Worm (Caenorhabditis elegans) whole organism, L1 larva: ENCODE data around the gene Y7A5A.1.

ENCODE experiments used
- ama-1 ChIP-seq: fragments of 150-350 bp; optimal IDR thresholded peaks from 2 replicates; lab custom pipeline; 2014
- fos-1 ChIP-seq: fragments of 150-350 bp; optimal IDR thresholded peaks from 2 replicates; lab custom pipeline; 2014; ENCODE audit warnings: missing biosample characterization, missing genetic modification characterization
- lin-15B ChIP-seq: fragments of 150-350 bp; sonication (generic microtip); optimal IDR thresholded peaks from 3 replicates; lab custom pipeline; 2014; ENCODE audit warnings: missing biosample characterization, missing genetic modification characterization
- lsy-2 ChIP-seq, 2 experiments: fragments of 150-350 bp; optimal IDR thresholded peaks; 2 replicates each; lab custom pipeline; 2014; ENCODE audit warnings: missing biosample characterization in 2 of 2, missing genetic modification characterization in 2 of 2
- nhr-90 ChIP-seq: sonication (generic microtip); optimal IDR thresholded peaks from 2 replicates; lab custom pipeline; 2016; ENCODE audit warnings: mild to moderate bottlenecking, missing genetic modification characterization, missing compliant biosample characterization; ENCODE audit not compliant: poor library complexity
- pax-3 ChIP-seq: fragments of 200-800 bp; sonication (Bioruptor generic); optimal IDR thresholded peaks from 2 replicates; lab custom pipeline; 2018; ENCODE audit warnings: mild to moderate bottlenecking, missing genetic modification characterization, moderate library complexity, missing compliant biosample characterization
- unc-62 ChIP-seq: fragments of 150-350 bp; optimal IDR thresholded peaks from 2 replicates; lab custom pipeline; 2014; ENCODE audit warnings: missing biosample characterization, missing genetic modification reagents, missing genetic modification characterization
- unc-86 ChIP-seq: sonication (generic microtip); optimal IDR thresholded peaks from 2 replicates; lab custom pipeline; 2016; ENCODE audit warnings: missing genetic modification characterization, missing compliant biosample characterization
- ztf-11 ChIP-seq, 2 experiments: sonication (generic microtip); optimal IDR thresholded peaks; 2 replicates each; lab custom pipeline; 2016 to 2017; ENCODE audit warnings: missing genetic modification characterization in 2 of 2, missing biosample characterization in 1 of 2, missing compliant biosample characterization in 1 of 2
- ztf-4 ChIP-seq: fragments of 150-350 bp; optimal IDR thresholded peaks from 2 replicates; lab custom pipeline; 2014; ENCODE audit warnings: missing biosample characterization, missing genetic modification characterization

DNA sequence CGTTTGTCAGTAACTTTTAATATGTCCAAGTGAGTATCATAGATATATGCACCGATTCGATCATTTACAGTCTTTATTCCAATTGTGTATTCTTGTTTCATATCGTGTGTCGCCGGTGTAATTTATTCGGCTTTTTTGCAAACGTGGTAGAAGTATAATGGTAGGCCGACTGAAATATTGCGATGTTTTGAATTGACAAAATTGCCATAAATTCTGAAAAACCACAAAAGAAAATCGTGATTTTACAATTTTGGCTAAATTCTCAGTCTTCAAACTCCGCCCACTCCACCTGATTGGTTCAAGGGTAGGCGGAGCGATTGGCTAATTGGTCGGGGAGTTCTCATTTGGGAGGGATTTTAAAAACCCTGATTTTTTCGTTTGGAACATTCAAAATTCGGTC is 13.3 kb upstream of the Y7A5A.1 start, which contains the start of gene Y7A5A.3:
- TF ChIP-seq unc-86 (tag; lab: Kevin White, UChicago) (no peak), ztf-11 (tag; optimal IDR thresholded peaks at IDR 0.05; lab: Kevin White, UChicago) (no peak), nhr-90 (no peak), lin-15B (tag; lab: Kevin White, UChicago) (no peak), fos-1 (tag; lab: Kevin White, UChicago) (no peak), unc-62 (GFP tag; lab: Kevin White, UChicago) (no peak), lsy-2 (tag; optimal IDR thresholded peaks at IDR 0.05; lab: Kevin White, UChicago) (no peak), ama-1 (lab: Kevin White, UChicago) (no peak), pax-3 (no peak), ztf-4 (tag; lab: Kevin White, UChicago) (no peak)
